Worm (Caenorhabditis elegans) whole organism, L1 larva: ENCODE results near the gene VB0395L.1.

ENCODE experiments used
- C04F5.9 ChIP-seq: sonication (generic microtip); optimal IDR thresholded peaks from 2 replicates; lab custom pipeline; 2016; ENCODE audit warnings: missing genetic modification characterization, missing compliant biosample characterization
- elt-2 ChIP-seq: sonication (generic microtip); optimal IDR thresholded peaks from 2 replicates; lab custom pipeline; 2016; ENCODE audit warnings: missing genetic modification characterization, mild to moderate bottlenecking, inconsistent platforms, missing compliant biosample characterization, missing genetic modification reagents
- elt-3 ChIP-seq, 6 experiments: fragments of 150-350 bp in 1 of 6; sonication (generic microtip); optimal IDR thresholded peaks; 2 replicates each; lab custom pipeline; 2017 to 2018; ENCODE audit warnings: missing biosample characterization in 6 of 6, missing genetic modification characterization in 6 of 6, inconsistent platforms in 1 of 6
- nhr-12 ChIP-seq: sonication (generic microtip); optimal IDR thresholded peaks from 2 replicates; lab custom pipeline; 2017; ENCODE audit warnings: missing biosample characterization, missing genetic modification characterization
- nhr-85 ChIP-seq: sonication (generic microtip); peaks from one replicate; lab custom pipeline; 2016; ENCODE audit warnings: missing genetic modification characterization, inconsistent platforms, missing compliant biosample characterization
- rnt-1 ChIP-seq: sonication (generic microtip); optimal IDR thresholded peaks from 2 replicates; lab custom pipeline; 2016; ENCODE audit warnings: mild to moderate bottlenecking, missing genetic modification characterization, moderate library complexity, missing compliant biosample characterization
- skn-1 ChIP-seq: fragments of 150-350 bp; optimal IDR thresholded peaks from 2 replicates; lab custom pipeline; 2014; ENCODE audit warnings: missing biosample characterization, missing genetic modification characterization
- zag-1 ChIP-seq: fragments of 150-350 bp; optimal IDR thresholded peaks from 2 replicates; lab custom pipeline; 2014; ENCODE audit warnings: missing biosample characterization, missing genetic modification characterization

DNA sequence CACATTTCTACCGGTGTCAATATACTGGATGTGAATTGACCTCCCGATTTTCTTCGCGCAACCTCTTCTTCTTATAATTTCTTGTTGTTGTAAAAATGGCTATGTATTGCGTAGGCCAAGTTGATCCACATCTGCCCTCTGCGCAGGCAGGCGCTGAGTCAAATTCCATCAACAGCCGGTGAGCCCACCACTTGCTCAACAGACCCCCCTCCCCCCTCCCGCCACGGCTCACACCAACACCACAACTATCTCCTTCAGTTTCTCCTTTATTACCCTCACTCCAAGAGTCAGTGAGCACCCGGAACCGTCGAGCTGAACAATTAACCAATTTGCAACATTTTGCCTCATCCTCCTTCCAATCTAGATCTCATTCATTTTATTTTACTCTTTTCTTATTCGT lies 27.5 kb upstream of the VB0395L.1 start:
- TF ChIP-seq elt-3 (tag; optimal IDR thresholded peaks at IDR 0.05; lab: Kevin White, UChicago) (no peak), zag-1 (tag; lab: Kevin White, UChicago) (no peak), C04F5.9 (no peak), elt-2 (tag; lab: Kevin White, UChicago) (no peak), skn-1 (tag; lab: Kevin White, UChicago) (no peak), rnt-1 (tag; lab: Kevin White, UChicago) (no peak), nhr-85 (tag; lab: Kevin White, UChicago) (no peak), nhr-12 (tag; lab: Kevin White, UChicago) (no peak)
